Fruit fly (Drosophila melanogaster): ENCODE measurements around the gene CG8209.
A peak's percentile ranks its signal among the peaks of the same experiment; 100 is the strongest.

CG8209 gene

dm6 chr3L:7947880-7948286 lies 28.3 kb upstream of the CG8209 start, which contains the start of gene exex (continued):
- peak; percentile 46 for TF ChIP-seq bbx (GFP tag; IDR thresholded peaks at IDR 0.05; ENCODE audit: partially characterized antibody)
- TF ChIP-seq Opbp (GFP tag; IDR thresholded peaks at IDR 0.05; ENCODE audit: partially characterized antibody) = 0 out of 3 replicates have a peak, but pooled peaks have one; percentile 13
- TF ChIP-seq nerfin-1 (tag; optimal IDR thresholded peaks at IDR 0.05) = peak; percentile 41
- TF ChIP-seq CG31388 (GFP tag; optimal IDR thresholded peaks at IDR 0.05) = no peak
- peak; percentile 92 for TF ChIP-seq CG10321 (GFP tag; IDR thresholded peaks at IDR 0.05)
- TF ChIP-seq oc (tag; optimal IDR thresholded peaks at IDR 0.05) = peak; percentile 14
- TF ChIP-seq Atf-2 (GFP tag; optimal IDR thresholded peaks at IDR 0.05) = no peak
- no peak for TF ChIP-seq CG1647 (GFP tag; optimal IDR thresholded peaks at IDR 0.05)
- TF ChIP-seq CG2712 (tag; optimal IDR thresholded peaks at IDR 0.05) = peak; percentile 14
- TF ChIP-seq CG13123 (GFP tag; optimal IDR thresholded peaks at IDR 0.05) = no peak
- no peak for TF ChIP-seq Doc2 (GFP tag; IDR thresholded peaks at IDR 0.05)
- TF ChIP-seq CG17361 (GFP tag; IDR thresholded peaks at IDR 0.05) = no peak
- no peak for TF ChIP-seq CG12219 (GFP tag; optimal IDR thresholded peaks at IDR 0.05)
- no peak for TF ChIP-seq CrebB (tag; optimal IDR thresholded peaks at IDR 0.05)
- peak; percentile 20; the same call in 1 of the 2 replicates for TF ChIP-seq CG13287 (GFP tag; IDR thresholded peaks at IDR 0.05; ENCODE audit: partially characterized antibody)
- TF ChIP-seq caup (GFP tag; optimal IDR thresholded peaks at IDR 0.05; ENCODE audit: severe bottlenecking) = peak; percentile 31
- no peak for TF ChIP-seq CG8089 (GFP tag; optimal IDR thresholded peaks at IDR 0.05)
- no peak for TF ChIP-seq CG12104 (GFP tag; optimal IDR thresholded peaks at IDR 0.05)
- TF ChIP-seq CG34376 (GFP tag; optimal IDR thresholded peaks at IDR 0.05) = peak; percentile 30
- TF ChIP-seq Dek (tag; optimal IDR thresholded peaks at IDR 0.05) = no peak
- TF ChIP-seq Jarid2 (GFP tag; optimal IDR thresholded peaks at IDR 0.05) = peak; percentile 84
- TF ChIP-seq z (GFP tag; IDR thresholded peaks at IDR 0.05) = no peak
- 0 out of 3 replicates have a peak, but pooled peaks have one; percentile 17 for TF ChIP-seq CG6791 (GFP tag; IDR thresholded peaks at IDR 0.05; ENCODE audit: partially characterized antibody)
- TF ChIP-seq Bgb (GFP tag; IDR thresholded peaks at IDR 0.05; ENCODE audit: partially characterized antibody) = peak; percentile 48; the same call in 1 of the 2 replicates
- TF ChIP-seq sim (GFP tag; IDR thresholded peaks at IDR 0.05) = no peak
- TF ChIP-seq yki (optimal IDR thresholded peaks at IDR 0.05) = peak; percentile 48
- no peak for TF ChIP-seq Hsf (GFP tag; optimal IDR thresholded peaks at IDR 0.05)
- TF ChIP-seq pros (GFP tag; optimal IDR thresholded peaks at IDR 0.05) = peak; percentile 47
- TF ChIP-seq ken (GFP tag; IDR thresholded peaks at IDR 0.05) = no peak
- 0 out of 2 replicates have a peak, but pooled peaks have one; percentile 26 for TF ChIP-seq Awh (GFP tag; IDR thresholded peaks at IDR 0.05)
- TF ChIP-seq CG15479 (GFP tag; optimal IDR thresholded peaks at IDR 0.05) = peak; percentile 15
- TF ChIP-seq Hr51 (GFP tag; optimal IDR thresholded peaks at IDR 0.05) = no peak
- TF ChIP-seq CG10267 (tag; optimal IDR thresholded peaks at IDR 0.05) = peak; percentile 6
- TF ChIP-seq kah (GFP tag; optimal IDR thresholded peaks at IDR 0.05) = no peak
- TF ChIP-seq MESR4 (GFP tag; optimal IDR thresholded peaks at IDR 0.05) = no peak
- no peak for TF ChIP-seq en (GFP tag; optimal IDR thresholded peaks at IDR 0.05)
- no peak for TF ChIP-seq eve (GFP tag; optimal IDR thresholded peaks at IDR 0.05)
- peak; percentile 4 for TF ChIP-seq CG8924 (tag; optimal IDR thresholded peaks at IDR 0.05)

dm6 chr3L:7949778-7950177 lies 26.4 kb upstream of the CG8209 start:
- TF ChIP-seq CG10565 (GFP tag; optimal IDR thresholded peaks at IDR 0.05) (no peak), exex (tag; optimal IDR thresholded peaks at IDR 0.05) (peak; percentile 85), unpg (GFP tag; optimal IDR thresholded peaks at IDR 0.05) (no peak), mirr (GFP tag; optimal IDR thresholded peaks at IDR 0.05) (no peak), Med (GFP tag) (peak; percentile 17), Dref (GFP tag; IDR thresholded peaks at IDR 0.05) (no peak), Rx (GFP tag; IDR thresholded peaks at IDR 0.05) (no peak), sima (GFP tag; optimal IDR thresholded peaks at IDR 0.05) (no peak), CG7372 (GFP tag; IDR thresholded peaks at IDR 0.05) (peak; percentile 51; the same call in 1 of the 2 replicates)
